Worm (Caenorhabditis elegans) whole organism, late embryonic: ENCODE measurements around the gene oac-48.

Experiments
- T23F11.4 ChIP-seq: fragments of 200-800 bp; sonication (Bioruptor generic); optimal IDR thresholded peaks from 2 replicates; lab custom pipeline; 2018; ENCODE audit warnings: mild to moderate bottlenecking, missing genetic modification characterization, missing compliant biosample characterization
- ceh-14 ChIP-seq: sonication (generic microtip); optimal IDR thresholded peaks from 2 replicates; lab custom pipeline; 2016; ENCODE audit warnings: missing genotype, missing genetic modification characterization, missing compliant biosample characterization
- ceh-19 ChIP-seq: fragments of 200-800 bp; sonication (Bioruptor generic); optimal IDR thresholded peaks from 2 replicates; lab custom pipeline; 2018; ENCODE audit warnings: mild to moderate bottlenecking, missing genetic modification characterization, missing compliant biosample characterization
- ceh-34 ChIP-seq: sonication (generic microtip); optimal IDR thresholded peaks from 2 replicates; lab custom pipeline; 2016; ENCODE audit warnings: mild to moderate bottlenecking, missing genetic modification characterization, missing compliant biosample characterization
- ets-4 ChIP-seq: sonication (generic microtip); optimal IDR thresholded peaks from 2 replicates; lab custom pipeline; 2016; ENCODE audit warnings: missing genetic modification characterization, missing compliant biosample characterization
- eyg-1 ChIP-seq: sonication (generic microtip); optimal IDR thresholded peaks from 2 replicates; lab custom pipeline; 2016; ENCODE audit warnings: missing genotype, missing genetic modification characterization, missing compliant biosample characterization
- fax-1 ChIP-seq: sonication (generic microtip); optimal IDR thresholded peaks from 2 replicates; lab custom pipeline; 2016; ENCODE audit warnings: missing genotype, missing genetic modification characterization, missing compliant biosample characterization
- fkh-10 ChIP-seq: fragments of 150-350 bp; optimal IDR thresholded peaks from 2 replicates; lab custom pipeline; 2014; ENCODE audit warnings: missing biosample characterization, missing genetic modification reagents, missing genetic modification characterization
- hlh-30 ChIP-seq: sonication (generic microtip); optimal IDR thresholded peaks from 2 replicates; lab custom pipeline; 2017; ENCODE audit warnings: antibody characterized with exemption, missing genetic modification characterization, missing compliant biosample characterization; ENCODE audit not compliant: insufficient read depth
- lin-11 ChIP-seq: fragments of 200-800 bp; sonication (Bioruptor generic); optimal IDR thresholded peaks from 2 replicates; lab custom pipeline; 2018; ENCODE audit warnings: mild to moderate bottlenecking, missing genetic modification characterization, missing compliant biosample characterization
- nfya-1 ChIP-seq: sonication (generic microtip); optimal IDR thresholded peaks from 2 replicates; lab custom pipeline; 2017; ENCODE audit warnings: missing genetic modification characterization, mild to moderate bottlenecking, missing compliant biosample characterization, antibody characterized with exemption, moderate library complexity
- pros-1 ChIP-seq: fragments of 150-350 bp; optimal IDR thresholded peaks from 2 replicates; lab custom pipeline; 2014; ENCODE audit warnings: missing biosample characterization, missing genetic modification reagents, missing genetic modification characterization
- rnt-1 ChIP-seq: sonication (generic microtip); optimal IDR thresholded peaks from 2 replicates; lab custom pipeline; 2016; ENCODE audit warnings: missing genetic modification characterization, missing compliant biosample characterization
- syd-9 ChIP-seq: sonication (generic microtip); optimal IDR thresholded peaks from 2 replicates; lab custom pipeline; 2016; ENCODE audit warnings: mild to moderate bottlenecking, missing genetic modification characterization, moderate library complexity, missing compliant biosample characterization

DNA sequence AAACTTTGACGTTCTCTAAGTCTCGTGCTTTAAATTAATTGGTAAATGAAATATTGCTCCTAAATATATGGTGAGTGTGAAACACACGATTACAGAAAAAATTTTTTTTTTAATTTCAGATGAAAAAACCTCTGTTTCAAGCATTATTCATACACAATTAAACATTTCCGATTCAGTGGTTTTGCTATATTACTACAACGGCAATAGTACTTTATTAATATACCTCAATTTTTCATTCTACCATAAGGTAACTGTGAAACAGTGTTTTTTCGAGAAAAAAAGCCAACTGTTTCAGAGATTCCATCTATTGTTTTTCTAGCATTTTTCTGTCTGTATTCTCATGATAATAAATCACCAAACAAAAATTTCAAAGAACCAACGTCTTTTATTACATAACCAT lies 27.2 kb downstream of the oac-48 start:
- TF ChIP-seq eyg-1 (no peak), lin-11 (tag; lab: Kevin White, UChicago) (no peak), pros-1 (tag; lab: Kevin White, UChicago) (no peak), ceh-34 (tag; lab: Kevin White, UChicago) (no peak), rnt-1 (no peak), fkh-10 (GFP tag; lab: Kevin White, UChicago) (no peak), ceh-14 (no peak), fax-1 (no peak), syd-9 (tag; lab: Kevin White, UChicago) (no peak), hlh-30 (tag; lab: Kevin White, UChicago) (no peak), ets-4 (tag; lab: Kevin White, UChicago) (no peak), ceh-19 (GFP tag; lab: Kevin White, UChicago) (no peak), nfya-1 (tag; lab: Kevin White, UChicago) (no peak), T23F11.4 (no peak)
